Worm (Caenorhabditis elegans): ENCODE measurements around the gene umps-1.
A peak's percentile ranks its signal among the peaks of the same experiment; 100 is the strongest.

Gene umps-1

ce11 chrIII:10318755-10319154 is 38.7 kb downstream of the umps-1 start, which contains the start of gene unc-69:
unc-69 (plus strand) TSS chrIII:10318939.
- TF ChIP-seq W03F9.2 (tag; optimal IDR thresholded peaks at IDR 0.05): peak; percentile 67
- TF ChIP-seq him-1 (tag; optimal IDR thresholded peaks at IDR 0.05): no peak

- TF ChIP-seq dao-5 (tag; optimal IDR thresholded peaks at IDR 0.05) (no peak), W03F9.2 (tag; optimal IDR thresholded peaks at IDR 0.05) (no peak), him-1 (tag; optimal IDR thresholded peaks at IDR 0.05) (no peak)
These were observed 39.3 kb downstream of the umps-1 start, which contains the start of the genes unc-50 and ostf-4 for ce11 chrIII:10318062-10318609. unc-50 (minus strand) TSS chrIII:10318162. ostf-4 (minus strand) TSS chrIII:10318559.

ce11 chrIII:10314234-10314633 is 43.2 kb downstream of the umps-1 start:
- no peak for TF ChIP-seq dao-5 (tag; optimal IDR thresholded peaks at IDR 0.05)
- no peak for TF ChIP-seq him-1 (tag; optimal IDR thresholded peaks at IDR 0.05)
- no peak for TF ChIP-seq W03F9.2 (tag; optimal IDR thresholded peaks at IDR 0.05)

ce11 chrIII:10311016-10311415 is 46.4 kb downstream of the umps-1 start, which contains the start of gene T07A5.7:
T07A5.7 (minus strand) TSS chrIII:10311116.
- TF ChIP-seq him-1 (tag; optimal IDR thresholded peaks at IDR 0.05): no peak
- TF ChIP-seq dao-5 (tag; optimal IDR thresholded peaks at IDR 0.05): no peak
- TF ChIP-seq W03F9.2 (tag; optimal IDR thresholded peaks at IDR 0.05): no peak

- TF ChIP-seq him-1 (tag; optimal IDR thresholded peaks at IDR 0.05) (no peak), dao-5 (tag; optimal IDR thresholded peaks at IDR 0.05) (no peak), W03F9.2 (tag; optimal IDR thresholded peaks at IDR 0.05) (no peak)
These were observed 51.4 kb downstream of the umps-1 start, which contains the start of gene T07A5.1 for ce11 chrIII:10306049-10306448. T07A5.1 (minus strand) TSS chrIII:10306197.

All from whole organism, L4/young adult.